Worm (Caenorhabditis elegans) whole organism, L4 larva: ENCODE measurements around the gene ddp-1.
A peak's percentile ranks its signal among the peaks of the same experiment; 100 is the strongest.

Source experiments
- F10B5.3 ChIP-seq: sonication (generic microtip); optimal IDR thresholded peaks from 2 replicates; lab custom pipeline; 2016; ENCODE audit warnings: mild to moderate bottlenecking, missing genetic modification characterization, missing compliant biosample characterization
- F44E2.7 ChIP-seq: fragments of 200-800 bp; sonication (Bioruptor generic); IDR thresholded peaks from 2 replicates; pipeline ENCODE4 v2.1.2; 2022; ENCODE audit warnings: missing genetic modification characterization, missing compliant biosample characterization
- R02D3.7 ChIP-seq: fragments of 150-350 bp; sonication (generic microtip); optimal IDR thresholded peaks from 3 replicates; lab custom pipeline; 2014; ENCODE audit warnings: missing biosample characterization, missing genetic modification characterization
- Y75B8A.6 ChIP-seq: fragments of 200-800 bp; sonication (Bioruptor generic); IDR thresholded peaks from 2 replicates; pipeline ENCODE4 v1.3.6; 2022; ENCODE audit warnings: missing genetic modification reagents, missing genetic modification characterization, missing compliant biosample characterization
- ZK337.2 ChIP-seq: fragments of 200-800 bp; sonication (Bioruptor generic); IDR thresholded peaks from 2 replicates; pipeline ENCODE4 v1.3.6; 2022; ENCODE audit warnings: missing genetic modification reagents, missing genetic modification characterization, missing compliant biosample characterization
- ZK546.5 ChIP-seq, 2 experiments: sonication (generic microtip); optimal IDR thresholded peaks; 2 replicates each; lab custom pipeline; 2017; ENCODE audit warnings: missing biosample characterization in 2 of 2, missing genetic modification characterization in 2 of 2
- aha-1 ChIP-seq: fragments of 150-350 bp; peaks from one replicate; lab custom pipeline; 2014; ENCODE audit warnings: missing biosample characterization, missing genetic modification characterization
- aly-2 ChIP-seq: sonication (generic microtip); optimal IDR thresholded peaks from 2 replicates; lab custom pipeline; 2018; ENCODE audit warnings: missing biosample characterization, missing genetic modification characterization
- attf-4 ChIP-seq: sonication (generic microtip); optimal IDR thresholded peaks from 3 replicates; lab custom pipeline; 2017; ENCODE audit warnings: missing biosample characterization, missing genetic modification characterization
- ces-1 ChIP-seq: fragments of 150-350 bp; sonication (generic microtip); optimal IDR thresholded peaks from 4 replicates; lab custom pipeline; 2014; ENCODE audit warnings: missing biosample characterization, missing genetic modification reagents, missing genetic modification characterization
- ctbp-1 ChIP-seq: fragments of 200-800 bp; sonication (Bioruptor generic); IDR thresholded peaks from 2 replicates; pipeline ENCODE4 v1.3.6; 2022; ENCODE audit warnings: missing genetic modification reagents, missing genetic modification characterization, missing compliant biosample characterization
- daf-16 ChIP-seq, 3 experiments: sonication (generic microtip); optimal IDR thresholded peaks; 2 replicates each; lab custom pipeline; 2016 to 2017; ENCODE audit warnings: missing genetic modification characterization in 3 of 3, missing genetic modification reagents in 3 of 3, mild to moderate bottlenecking in 2 of 3, missing compliant biosample characterization in 2 of 3, missing biosample characterization in 1 of 3, moderate library complexity in 1 of 3
- daf-19 ChIP-seq: fragments of 200-800 bp; sonication (Bioruptor generic); conservative IDR thresholded peaks from 2 replicates; pipeline ENCODE4 v1.3.6; 2022; ENCODE audit warnings: missing genetic modification characterization, missing compliant biosample characterization
- dmd-6 ChIP-seq: fragments of 200-800 bp; sonication (Bioruptor generic); IDR thresholded peaks from 2 replicates; pipeline ENCODE4 v1.3.6; 2022; ENCODE audit warnings: missing genetic modification reagents, missing genetic modification characterization, missing compliant biosample characterization
- dmd-8 ChIP-seq: fragments of 200-800 bp; sonication (Bioruptor generic); IDR thresholded peaks from 2 replicates; pipeline ENCODE4 v1.3.6; 2022; ENCODE audit warnings: missing genetic modification characterization, missing compliant biosample characterization
- dmd-9 ChIP-seq: fragments of 200-800 bp; sonication (Bioruptor generic); IDR thresholded peaks from 2 replicates; pipeline ENCODE4 v1.3.6; 2022; ENCODE audit warnings: missing genetic modification reagents, missing genetic modification characterization, missing compliant biosample characterization
- duxl-1 ChIP-seq: sonication (generic microtip); optimal IDR thresholded peaks from 2 replicates; lab custom pipeline; 2016; ENCODE audit warnings: mild to moderate bottlenecking, missing genetic modification characterization, moderate library complexity, missing compliant biosample characterization; ENCODE audit not compliant: poor library complexity
- dve-1 ChIP-seq: sonication (generic microtip); optimal IDR thresholded peaks from 2 replicates; lab custom pipeline; 2017; ENCODE audit warnings: antibody characterized with exemption, mild to moderate bottlenecking, missing genetic modification characterization, missing compliant biosample characterization; ENCODE audit not compliant: insufficient read depth
- egl-27 ChIP-seq: sonication (generic microtip); optimal IDR thresholded peaks from 3 replicates; lab custom pipeline; 2017; ENCODE audit warnings: missing biosample characterization, missing genetic modification reagents, missing genetic modification characterization
- egl-43 ChIP-seq: fragments of 200-800 bp; sonication (Bioruptor generic); IDR thresholded peaks from 2 replicates; pipeline ENCODE4 v1.3.6; 2022; ENCODE audit warnings: missing genetic modification reagents, missing genetic modification characterization, missing compliant biosample characterization
- fkh-10 ChIP-seq: fragments of 150-350 bp; optimal IDR thresholded peaks from 2 replicates; lab custom pipeline; 2014; ENCODE audit warnings: missing biosample characterization, missing genetic modification reagents, missing genetic modification characterization
- gei-8 ChIP-seq: fragments of 200-800 bp; sonication (Bioruptor generic); optimal IDR thresholded peaks from 2 replicates; lab custom pipeline; 2018; ENCODE audit warnings: mild to moderate bottlenecking, missing genetic modification characterization, missing compliant biosample characterization
- hif-1 ChIP-seq, 2 experiments: sonication (generic microtip); optimal IDR thresholded peaks; 2 replicates each; lab custom pipeline; 2016 to 2017; ENCODE audit warnings: missing compliant biosample characterization in 2 of 2, missing genetic modification characterization in 2 of 2, missing genetic modification reagents in 2 of 2, missing genotype in 2 of 2, mild to moderate bottlenecking in 1 of 2
- hlh-30 ChIP-seq: sonication (generic microtip); optimal IDR thresholded peaks from 2 replicates; lab custom pipeline; 2017; ENCODE audit warnings: antibody characterized with exemption, mild to moderate bottlenecking, missing genetic modification characterization, missing compliant biosample characterization; ENCODE audit not compliant: insufficient read depth
- hmg-1.1 ChIP-seq: fragments of 200-800 bp; sonication (Bioruptor generic); IDR thresholded peaks from 2 replicates; pipeline ENCODE4 v1.3.6; 2022; ENCODE audit warnings: missing genetic modification reagents, missing genetic modification characterization, missing compliant biosample characterization
- jun-1 ChIP-seq: fragments of 150-350 bp; optimal IDR thresholded peaks from 2 replicates; lab custom pipeline; 2014; ENCODE audit warnings: missing biosample characterization, missing genetic modification reagents, missing genetic modification characterization
- lin-13 ChIP-seq: fragments of 150-350 bp; optimal IDR thresholded peaks from 2 replicates; lab custom pipeline; 2014; ENCODE audit warnings: missing biosample characterization, missing genetic modification reagents, missing genetic modification characterization
- lin-15B ChIP-seq: fragments of 150-350 bp; sonication (generic microtip); optimal IDR thresholded peaks from 3 replicates; lab custom pipeline; 2014; ENCODE audit warnings: missing biosample characterization, missing genetic modification characterization
- lin-39 ChIP-seq: fragments of 150-350 bp; optimal IDR thresholded peaks from 2 replicates; lab custom pipeline; 2014; ENCODE audit warnings: missing biosample characterization, missing genetic modification reagents, missing genetic modification characterization
- mes-2 ChIP-seq: sonication (generic microtip); optimal IDR thresholded peaks from 2 replicates; lab custom pipeline; 2016; ENCODE audit warnings: missing genotype, mild to moderate bottlenecking, missing genetic modification characterization, missing compliant biosample characterization; ENCODE audit not compliant: poor library complexity, severe bottlenecking
- mxl-2 ChIP-seq: fragments of 200-800 bp; sonication (Bioruptor generic); conservative IDR thresholded peaks from 2 replicates; pipeline ENCODE4 v1.3.6; 2022; ENCODE audit warnings: missing genetic modification reagents, missing genetic modification characterization, missing compliant biosample characterization
- nhr-10 ChIP-seq: fragments of 150-350 bp; optimal IDR thresholded peaks from 2 replicates; lab custom pipeline; 2014; ENCODE audit warnings: missing biosample characterization, missing genetic modification characterization
- nhr-25 ChIP-seq: sonication (generic microtip); optimal IDR thresholded peaks from 2 replicates; lab custom pipeline; 2017; ENCODE audit warnings: missing genetic modification characterization, mild to moderate bottlenecking, missing compliant biosample characterization, antibody characterized with exemption, moderate library complexity, borderline replicate concordance; ENCODE audit not compliant: insufficient read depth
- nhr-28 ChIP-seq: fragments of 150-350 bp; optimal IDR thresholded peaks from 2 replicates; lab custom pipeline; 2014; ENCODE audit warnings: missing biosample characterization, missing genetic modification characterization
- nhr-41 ChIP-seq: fragments of 200-800 bp; sonication (Bioruptor generic); IDR thresholded peaks from 2 replicates; pipeline ENCODE4 v1.3.6; 2022; ENCODE audit warnings: missing genetic modification reagents, missing genetic modification characterization, missing compliant biosample characterization
- nhr-42 ChIP-seq: fragments of 200-800 bp; sonication (Bioruptor generic); IDR thresholded peaks from 2 replicates; pipeline ENCODE4 v1.3.6; 2022; ENCODE audit warnings: missing genetic modification characterization, missing compliant biosample characterization
- pqm-1 ChIP-seq: sonication (generic microtip); optimal IDR thresholded peaks from 2 replicates; lab custom pipeline; 2017; ENCODE audit warnings: missing biosample characterization, missing genetic modification characterization
- saeg-2 ChIP-seq: fragments of 200-800 bp; sonication (Bioruptor generic); IDR thresholded peaks from 2 replicates; pipeline ENCODE4 v1.3.6; 2022; ENCODE audit warnings: missing genetic modification reagents, missing genetic modification characterization, missing compliant biosample characterization
- sdz-12 ChIP-seq: fragments of 200-800 bp; sonication (Bioruptor generic); optimal IDR thresholded peaks from 2 replicates; lab custom pipeline; 2018; ENCODE audit warnings: mild to moderate bottlenecking, missing genetic modification characterization, missing compliant biosample characterization
- set-16 ChIP-seq: fragments of 200-800 bp; sonication (Bioruptor generic); IDR thresholded peaks from 2 replicates; pipeline ENCODE4 v1.3.6; 2022; ENCODE audit warnings: missing genetic modification reagents, missing genetic modification characterization, missing compliant biosample characterization
- snpc-1.2 ChIP-seq: fragments of 200-800 bp; sonication (Bioruptor generic); IDR thresholded peaks from 2 replicates; pipeline ENCODE4 v1.3.6; 2022; ENCODE audit warnings: missing genetic modification reagents, missing genetic modification characterization, missing compliant biosample characterization
- spr-1 ChIP-seq: sonication (generic microtip); optimal IDR thresholded peaks from 2 replicates; lab custom pipeline; 2016; ENCODE audit warnings: mild to moderate bottlenecking, missing genetic modification characterization, missing compliant biosample characterization
- tag-97 ChIP-seq: fragments of 200-800 bp; sonication (Bioruptor generic); IDR thresholded peaks from 2 replicates; pipeline ENCODE4 v1.3.6; 2022; ENCODE audit warnings: missing genetic modification characterization, missing compliant biosample characterization
- unc-62 ChIP-seq, 3 experiments: fragments of 150-350 bp in 1 of 3; sonication (generic microtip); optimal IDR thresholded peaks in 2 of 3; peaks in 1 of 3; 1 replicate in 1 of 3; 2 replicates in 2 of 3; lab custom pipeline; 2014 to 2017; ENCODE audit warnings: missing biosample characterization in 3 of 3, missing genetic modification characterization in 3 of 3, missing genetic modification reagents in 3 of 3, missing genotype in 1 of 3
- zag-1 ChIP-seq: fragments of 150-350 bp; optimal IDR thresholded peaks from 2 replicates; lab custom pipeline; 2014; ENCODE audit warnings: missing biosample characterization, missing genetic modification characterization
- zfp-3 ChIP-seq: fragments of 200-800 bp; sonication (Bioruptor generic); conservative IDR thresholded peaks from 2 replicates; pipeline ENCODE4 v1.3.6; 2022; ENCODE audit warnings: missing genetic modification reagents, missing genetic modification characterization, missing compliant biosample characterization
- zip-11 ChIP-seq: fragments of 200-800 bp; sonication (Bioruptor generic); IDR thresholded peaks from 2 replicates; pipeline ENCODE4 v1.3.6; 2022; ENCODE audit warnings: missing genetic modification characterization, missing compliant biosample characterization
- zip-2 ChIP-seq: fragments of 150-350 bp; optimal IDR thresholded peaks from 2 replicates; lab custom pipeline; 2014; ENCODE audit warnings: missing biosample characterization, missing genetic modification characterization
- ztf-11 ChIP-seq: fragments of 150-350 bp; optimal IDR thresholded peaks from 2 replicates; lab custom pipeline; 2014; ENCODE audit warnings: missing biosample characterization, missing genetic modification characterization

Gene ddp-1

DNA sequence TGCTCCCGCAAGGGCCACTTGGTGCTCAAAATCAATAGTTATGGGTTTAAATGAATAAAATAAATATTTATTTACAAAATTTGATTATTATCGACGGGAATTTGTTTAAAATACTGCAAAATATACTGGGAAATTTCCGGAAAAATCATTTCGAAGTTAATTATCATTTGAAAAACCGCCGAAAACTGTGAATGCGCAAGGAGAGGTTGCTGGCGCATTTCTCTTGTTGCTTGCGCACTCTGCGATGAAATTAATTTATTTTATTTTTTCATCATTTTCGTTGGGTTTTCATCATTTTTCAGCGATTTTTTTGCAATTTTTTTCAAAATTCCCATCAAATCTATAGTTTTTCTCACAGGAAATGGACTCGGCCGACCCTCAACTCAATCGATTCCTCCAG lies at the start of gene ddp-1 (continued):
- TF ChIP-seq dmd-6 (GFP tag; lab: Robert Waterston, UW) (peak; percentile 86), F44E2.7 (no peak), egl-27 (tag; lab: Kevin White, UChicago) (no peak), lin-13 (GFP tag; lab: Kevin White, UChicago) (peak; percentile 96), nhr-25 (tag; lab: Kevin White, UChicago) (peak; percentile 78), ztf-11 (no peak), F10B5.3 (tag; lab: Kevin White, UChicago) (peak; percentile 91), Y75B8A.6 (GFP tag; lab: Robert Waterston, UW) (no peak), saeg-2 (GFP tag; lab: Robert Waterston, UW) (peak; percentile 93), ZK546.5 (tag; optimal IDR thresholded peaks at IDR 0.05; lab: Kevin White, UChicago) (peak in 1 of 2 experiments; percentile 1), dve-1 (tag; lab: Kevin White, UChicago) (peak; percentile 98), hif-1 (tag; optimal IDR thresholded peaks at IDR 0.05; lab: Kevin White, UChicago) (peak; percentile 65 to 78), pqm-1 (tag; lab: Kevin White, UChicago) (peak; percentile 25), hlh-30 (peak; percentile 79), zag-1 (tag; lab: Kevin White, UChicago) (peak; percentile 24), R02D3.7 (tag; lab: Kevin White, UChicago) (no peak), aha-1 (tag; lab: Kevin White, UChicago) (peak; percentile 83), daf-19 (GFP tag; lab: Robert Waterston, UW) (peak; percentile 83), unc-62 (GFP tag; optimal IDR thresholded peaks at IDR 0.05 in 1 of 2; lab: Kevin White, UChicago) (no peak), unc-62 (tag; optimal IDR thresholded peaks at IDR 0.05; lab: Kevin White, UChicago) (no peak), attf-4 (tag; lab: Kevin White, UChicago) (peak; percentile 33), nhr-28 (tag; lab: Kevin White, UChicago) (peak; percentile 71), zip-2 (tag; lab: Kevin White, UChicago) (peak; percentile 78), nhr-42 (GFP tag; lab: Robert Waterston, UW) (peak; percentile 92), fkh-10 (GFP tag; lab: Kevin White, UChicago) (peak; percentile 96), nhr-10 (tag; lab: Kevin White, UChicago) (no peak), jun-1 (peak; percentile 87), lin-39 (tag; lab: Kevin White, UChicago) (peak; percentile 81), dmd-9 (GFP tag; lab: Robert Waterston, UW) (peak; percentile 87), gei-8 (GFP tag; lab: Kevin White, UChicago) (no peak), zfp-3 (GFP tag; lab: Robert Waterston, UW) (peak; percentile 92), nhr-41 (GFP tag; lab: Robert Waterston, UW) (no peak), sdz-12 (GFP tag; lab: Kevin White, UChicago) (peak; percentile 60), daf-16 (GFP tag; optimal IDR thresholded peaks at IDR 0.05; lab: Kevin White, UChicago) (peak; percentile 58 to 80), daf-16 (tag; optimal IDR thresholded peaks at IDR 0.05; lab: Kevin White, UChicago) (peak; percentile 57), ZK337.2 (GFP tag; lab: Robert Waterston, UW) (no peak), tag-97 (GFP tag; lab: Robert Waterston, UW) (no peak), ces-1 (peak; percentile 75), lin-15B (tag; lab: Kevin White, UChicago) (peak; percentile 82), mxl-2 (no peak), snpc-1.2 (GFP tag; lab: Robert Waterston, UW) (peak; percentile 73; the same call in 1 of the 2 replicates), ctbp-1 (GFP tag; lab: Robert Waterston, UW) (peak; percentile 91), dmd-8 (GFP tag; lab: Robert Waterston, UW) (peak; percentile 76; the same call in 1 of the 2 replicates), egl-43 (GFP tag; lab: Robert Waterston, UW) (peak; percentile 61; the same call in 1 of the 2 replicates), spr-1 (tag; lab: Kevin White, UChicago) (peak; percentile 91), duxl-1 (tag; lab: Kevin White, UChicago) (peak; percentile 95), zip-11 (GFP tag; lab: Robert Waterston, UW) (no peak), set-16 (GFP tag; lab: Robert Waterston, UW) (no peak; the same call in 1 of the 2 replicates), hmg-1.1 (GFP tag; lab: Robert Waterston, UW) (peak; percentile 91), mes-2 (tag; lab: Kevin White, UChicago) (peak; percentile 95), aly-2 (tag; lab: Kevin White, UChicago) (no peak)
